Fruit fly (Drosophila melanogaster): ENCODE results near the gene Polr2C.

Gene Polr2C

DNA sequence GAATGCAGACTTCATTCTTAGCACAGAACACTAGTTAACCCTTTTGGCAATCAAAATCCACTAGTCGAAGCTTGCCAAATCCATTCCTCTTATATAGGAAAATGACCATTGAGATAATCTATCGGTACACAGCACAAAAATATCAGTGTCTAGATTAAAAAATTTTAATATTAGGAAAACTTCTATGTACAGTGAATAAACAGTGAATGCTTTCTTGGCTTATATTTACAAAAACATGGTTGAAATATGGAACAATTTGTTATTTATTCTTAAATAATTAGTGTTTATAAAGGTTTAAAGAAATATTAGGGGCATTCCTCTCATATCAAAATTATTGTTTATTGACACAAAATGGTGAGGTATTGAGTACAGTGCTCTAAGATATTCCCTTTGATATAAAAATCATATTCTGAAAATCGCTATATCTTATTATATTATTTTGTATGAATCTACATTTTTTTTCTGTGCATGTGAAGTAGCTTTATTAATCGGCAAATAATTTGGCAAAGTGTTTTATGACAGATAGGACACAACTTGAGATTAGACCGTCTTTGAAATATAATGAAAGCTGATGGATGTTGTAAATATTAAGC is 10.7 kb downstream of the Polr2C start, which contains the start of gene CG33306:
Gene CG33306 (minus strand): TSS at position 51 of the 593 bp plus-strand sequence.
- TF ChIP-seq Hr96 (GFP tag; optimal IDR thresholded peaks at IDR 0.05) = no peak
- TF ChIP-seq Mnt (GFP tag; optimal IDR thresholded peaks at IDR 0.05) = no peak
- peak; percentile 43 for TF ChIP-seq CG11617 (GFP tag; optimal IDR thresholded peaks at IDR 0.05)
- TF ChIP-seq CG14711 (tag; optimal IDR thresholded peaks at IDR 0.05) = peak; percentile 22
- no peak for TF ChIP-seq CG12768 (GFP tag; optimal IDR thresholded peaks at IDR 0.05)
- peak; percentile 44 for TF ChIP-seq CG7101 (tag; optimal IDR thresholded peaks at IDR 0.05)
- TF ChIP-seq CG5204 (GFP tag; optimal IDR thresholded peaks at IDR 0.05) = no peak
- TF ChIP-seq CG7045 (GFP tag; optimal IDR thresholded peaks at IDR 0.05) = peak; percentile 5
- no peak for TF ChIP-seq Clk (GFP tag; optimal IDR thresholded peaks at IDR 0.05)
- TF ChIP-seq ovo (GFP tag; optimal IDR thresholded peaks at IDR 0.05) = no peak
- TF ChIP-seq CG33017 (tag; optimal IDR thresholded peaks at IDR 0.05) = peak; percentile 54
- no peak for TF ChIP-seq pad (GFP tag; optimal IDR thresholded peaks at IDR 0.05)
- no peak for TF ChIP-seq cic (GFP tag; optimal IDR thresholded peaks at IDR 0.05)
- no peak for TF ChIP-seq cnc (optimal IDR thresholded peaks at IDR 0.05)
- TF ChIP-seq toe (GFP tag; optimal IDR thresholded peaks at IDR 0.05) = no peak
- TF ChIP-seq tj (GFP tag; optimal IDR thresholded peaks at IDR 0.05) = no peak

DNA sequence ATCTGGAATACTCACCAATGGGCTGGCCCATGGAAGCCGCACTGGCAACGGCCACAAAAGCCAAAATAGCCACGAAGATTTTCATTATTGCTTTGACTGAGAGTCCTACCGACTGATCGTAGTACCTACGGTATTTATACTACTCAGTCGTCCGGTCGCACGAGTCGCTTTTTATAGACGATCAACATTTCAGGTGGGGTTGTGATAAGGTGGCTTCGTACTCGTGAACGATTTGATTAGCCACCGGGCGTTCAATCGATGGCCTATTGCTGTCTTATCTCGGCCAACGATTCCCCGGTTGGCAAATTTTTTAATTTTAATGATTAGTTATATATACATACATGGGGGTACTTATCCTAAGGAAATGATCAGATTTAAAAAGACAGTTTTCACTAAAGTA is 12.0 kb downstream of the Polr2C start, which contains the start of gene CG8997:
Gene CG8997 (minus strand): TSS at position 148 of the 400 bp plus-strand sequence.
- TF ChIP-seq Mnt (GFP tag; optimal IDR thresholded peaks at IDR 0.05) (peak; percentile 23), Clk (GFP tag; optimal IDR thresholded peaks at IDR 0.05) (no peak), Hr96 (GFP tag; optimal IDR thresholded peaks at IDR 0.05) (no peak), CG14711 (tag; optimal IDR thresholded peaks at IDR 0.05) (no peak), kay (GFP tag; ENCODE audit: borderline replicate concordance) (peak; percentile 75), CG12768 (GFP tag; optimal IDR thresholded peaks at IDR 0.05) (peak; percentile 1)

DNA sequence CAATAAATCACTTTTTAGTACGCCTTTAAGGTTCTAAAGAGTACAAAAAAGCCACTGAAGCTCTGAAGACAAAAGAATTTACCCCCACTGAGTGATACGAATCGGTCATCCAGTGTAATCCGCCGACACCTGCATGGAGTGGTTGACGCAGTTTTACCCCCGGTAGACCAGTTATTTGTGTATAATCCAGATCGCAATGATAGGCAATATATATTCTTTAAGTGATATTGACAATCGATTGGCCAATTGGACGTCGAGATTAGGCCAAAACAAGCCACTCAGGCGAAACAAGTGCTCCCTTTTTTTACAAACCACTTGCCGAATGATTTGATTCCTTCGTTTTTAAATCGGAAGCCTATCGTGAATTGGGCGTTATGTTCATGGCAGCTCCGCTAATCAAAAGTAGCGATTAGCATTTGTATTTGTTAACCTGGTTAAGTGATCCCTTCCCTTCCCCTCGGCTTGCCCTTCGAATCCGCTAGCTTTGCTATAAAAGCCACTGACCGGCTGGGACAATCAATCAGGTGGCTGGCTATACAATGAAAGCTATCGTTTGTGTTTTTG is 13.2 kb downstream of the Polr2C start, which contains the start of gene CG7916:
Gene CG7916 (plus strand): TSS at position 514 of the 564 bp plus-strand sequence.
- TF ChIP-seq CG7101 (tag; optimal IDR thresholded peaks at IDR 0.05) (no peak), pad (GFP tag; optimal IDR thresholded peaks at IDR 0.05) (peak; percentile 17), cic (GFP tag; optimal IDR thresholded peaks at IDR 0.05) (peak; percentile 54), CG7045 (GFP tag; optimal IDR thresholded peaks at IDR 0.05) (no peak), Hr96 (GFP tag; optimal IDR thresholded peaks at IDR 0.05) (peak; percentile 6), kay (GFP tag; ENCODE audit: borderline replicate concordance) (no peak), Crg-1 (GFP tag; optimal IDR thresholded peaks at IDR 0.05) (no peak), toe (GFP tag; optimal IDR thresholded peaks at IDR 0.05) (no peak), CG12768 (GFP tag; optimal IDR thresholded peaks at IDR 0.05) (peak; percentile 30), cnc (optimal IDR thresholded peaks at IDR 0.05) (no peak)

DNA sequence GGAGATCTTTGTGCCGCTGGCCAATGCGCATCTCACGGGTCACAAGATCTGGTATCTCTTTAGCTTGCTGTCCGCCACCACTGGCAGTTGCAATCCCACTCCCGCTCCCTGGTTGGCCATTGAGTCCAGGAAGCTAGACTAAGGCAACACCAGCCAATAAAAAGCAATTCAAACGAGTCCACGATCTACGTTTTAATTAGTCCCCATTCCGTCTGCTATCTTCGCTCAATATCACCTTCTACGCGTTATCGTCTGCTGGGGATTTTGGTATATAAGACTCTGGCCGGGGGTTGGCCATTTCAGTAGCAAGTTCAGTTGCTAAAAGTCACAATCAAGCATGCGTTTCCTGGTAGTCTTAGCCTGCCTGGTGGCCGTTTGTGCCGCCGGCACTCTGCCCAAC is 14.5 kb downstream of the Polr2C start, which contains the start of gene CG7953:
Gene CG7953 (plus strand): TSS at position 301 of the 400 bp plus-strand sequence.
- TF ChIP-seq Crg-1 (GFP tag; optimal IDR thresholded peaks at IDR 0.05) (no peak), CG5204 (GFP tag; optimal IDR thresholded peaks at IDR 0.05) (no peak), pad (GFP tag; optimal IDR thresholded peaks at IDR 0.05) (no peak), cnc (optimal IDR thresholded peaks at IDR 0.05) (no peak), CG12768 (GFP tag; optimal IDR thresholded peaks at IDR 0.05) (no peak), CG14711 (tag; optimal IDR thresholded peaks at IDR 0.05) (no peak), CG33017 (tag; optimal IDR thresholded peaks at IDR 0.05) (no peak), ovo (GFP tag; optimal IDR thresholded peaks at IDR 0.05) (no peak), Mnt (GFP tag; optimal IDR thresholded peaks at IDR 0.05) (no peak), tj (GFP tag; optimal IDR thresholded peaks at IDR 0.05) (no peak), CG7045 (GFP tag; optimal IDR thresholded peaks at IDR 0.05) (no peak)

DNA sequence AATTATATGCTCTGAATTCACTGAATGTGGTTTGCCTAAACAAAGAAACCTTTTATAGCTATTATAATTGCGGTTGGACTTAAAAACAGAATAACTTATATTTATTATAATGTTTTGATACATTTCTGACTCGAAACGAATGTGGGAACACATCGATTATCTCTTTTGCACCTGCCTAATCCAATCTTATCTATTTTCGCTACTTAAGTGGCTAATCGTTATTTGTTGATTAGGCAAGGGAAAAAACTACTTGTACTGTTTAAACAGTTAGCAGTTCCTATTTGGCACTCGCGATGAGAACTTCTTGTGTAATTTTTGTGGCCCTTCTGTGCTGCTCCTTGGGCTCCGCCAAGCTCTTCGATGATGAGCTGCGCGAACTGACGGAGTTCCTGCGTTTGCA is 16.0 kb downstream of the Polr2C start, which contains the start of gene CG7968:
Gene CG7968 (plus strand): TSS at position 276 of the 400 bp plus-strand sequence.
- TF ChIP-seq kay (GFP tag; ENCODE audit: borderline replicate concordance) = no peak
- no peak for TF ChIP-seq cnc (optimal IDR thresholded peaks at IDR 0.05)
- no peak for TF ChIP-seq CG5204 (GFP tag; optimal IDR thresholded peaks at IDR 0.05)
- TF ChIP-seq CG12768 (GFP tag; optimal IDR thresholded peaks at IDR 0.05) = no peak
- no peak for TF ChIP-seq pad (GFP tag; optimal IDR thresholded peaks at IDR 0.05)

DNA sequence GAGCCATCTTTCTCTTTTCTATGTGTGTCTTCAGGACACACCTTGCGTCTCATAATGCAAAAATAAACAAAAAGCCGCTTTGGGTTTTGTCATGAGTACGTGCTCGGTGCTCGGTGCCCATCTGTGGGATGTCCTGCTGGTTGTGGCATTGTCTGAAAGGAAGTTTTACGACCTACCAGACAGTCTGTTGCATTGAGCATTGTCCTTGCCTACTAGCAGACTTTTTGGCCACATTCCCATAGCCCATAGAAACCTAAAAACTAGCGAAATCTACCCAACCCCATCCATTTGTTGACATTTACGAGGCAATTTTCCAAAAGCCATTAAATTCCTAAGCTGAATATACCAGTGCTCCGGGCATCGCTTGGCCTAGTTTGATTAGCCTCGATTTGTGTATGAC is 18.0 kb downstream of the Polr2C start:
- TF ChIP-seq CG14711 (tag; optimal IDR thresholded peaks at IDR 0.05) (no peak), cic (GFP tag; optimal IDR thresholded peaks at IDR 0.05) (no peak), CG12768 (GFP tag; optimal IDR thresholded peaks at IDR 0.05) (no peak), Hr96 (GFP tag; optimal IDR thresholded peaks at IDR 0.05) (no peak), tj (GFP tag; optimal IDR thresholded peaks at IDR 0.05) (no peak), ovo (GFP tag; optimal IDR thresholded peaks at IDR 0.05) (no peak), Mnt (GFP tag; optimal IDR thresholded peaks at IDR 0.05) (no peak), Crg-1 (GFP tag; optimal IDR thresholded peaks at IDR 0.05) (no peak), CG7101 (tag; optimal IDR thresholded peaks at IDR 0.05) (no peak), Clk (GFP tag; optimal IDR thresholded peaks at IDR 0.05) (no peak), CG7045 (GFP tag; optimal IDR thresholded peaks at IDR 0.05) (no peak), kay (GFP tag; ENCODE audit: borderline replicate concordance) (no peak), toe (GFP tag; optimal IDR thresholded peaks at IDR 0.05) (no peak), bab1 (GFP tag; optimal IDR thresholded peaks at IDR 0.05) (no peak), CG1620 (GFP tag; optimal IDR thresholded peaks at IDR 0.05) (no peak), CG33017 (tag; optimal IDR thresholded peaks at IDR 0.05) (no peak), pad (GFP tag; optimal IDR thresholded peaks at IDR 0.05) (no peak), CG5204 (GFP tag; optimal IDR thresholded peaks at IDR 0.05) (no peak), CG11617 (GFP tag; optimal IDR thresholded peaks at IDR 0.05) (no peak), cnc (optimal IDR thresholded peaks at IDR 0.05) (no peak)

Data from whole organism, adult.